Worm (Caenorhabditis elegans) whole organism, mixed stage, embryonic: ENCODE results near the gene F22F4.9.

Experiments used
- bed-3 ChIP-seq: fragments of 200-800 bp; sonication (Bioruptor generic); optimal IDR thresholded peaks from 3 replicates; lab custom pipeline; 2018; ENCODE audit warnings: mild to moderate bottlenecking, missing genetic modification characterization, moderate library complexity, missing compliant biosample characterization
- ceh-43 ChIP-seq: fragments of 200-800 bp; sonication (Bioruptor generic); optimal IDR thresholded peaks from 2 replicates; lab custom pipeline; 2018; ENCODE audit warnings: mild to moderate bottlenecking, missing genetic modification characterization, moderate library complexity, missing compliant biosample characterization
- ces-1 ChIP-seq: fragments of 150-350 bp; optimal IDR thresholded peaks from 2 replicates; lab custom pipeline; 2014; ENCODE audit warnings: missing biosample characterization, missing genetic modification reagents, missing genetic modification characterization
- elt-3 ChIP-seq: fragments of 150-350 bp; optimal IDR thresholded peaks from 2 replicates; lab custom pipeline; 2014; ENCODE audit warnings: missing biosample characterization, missing genetic modification characterization
- lin-13 ChIP-seq: fragments of 150-350 bp; optimal IDR thresholded peaks from 2 replicates; lab custom pipeline; 2014; ENCODE audit warnings: missing biosample characterization, missing genetic modification characterization
- nhr-12 ChIP-seq: fragments of 150-350 bp; optimal IDR thresholded peaks from 2 replicates; lab custom pipeline; 2014; ENCODE audit warnings: missing biosample characterization, missing genetic modification characterization
- nhr-237 ChIP-seq: fragments of 150-350 bp; optimal IDR thresholded peaks from 2 replicates; lab custom pipeline; 2014; ENCODE audit warnings: missing biosample characterization, missing genetic modification characterization
- nhr-28 ChIP-seq: fragments of 150-350 bp; optimal IDR thresholded peaks from 2 replicates; lab custom pipeline; 2014; ENCODE audit warnings: missing biosample characterization, missing genetic modification characterization
- unc-39 ChIP-seq: fragments of 150-350 bp; optimal IDR thresholded peaks from 2 replicates; lab custom pipeline; 2014; ENCODE audit warnings: missing biosample characterization, missing genetic modification characterization
- unc-62 ChIP-seq: fragments of 150-350 bp; optimal IDR thresholded peaks from 2 replicates; lab custom pipeline; 2014; ENCODE audit warnings: missing biosample characterization, missing genetic modification reagents, missing genetic modification characterization

- no peak for TF ChIP-seq nhr-12
- TF ChIP-seq elt-3 = no peak
- TF ChIP-seq nhr-28 (tag; lab: Kevin White, UChicago) = no peak
- TF ChIP-seq nhr-237 = no peak
- no peak for TF ChIP-seq unc-62
- TF ChIP-seq lin-13 (tag; lab: Kevin White, UChicago) = no peak
- no peak for TF ChIP-seq ceh-43
- no peak for TF ChIP-seq unc-39
- TF ChIP-seq ces-1 (GFP tag; lab: Kevin White, UChicago) = no peak
- TF ChIP-seq bed-3 (GFP tag; lab: Kevin White, UChicago) = no peak
Measured at ce11 chrX:6002479-6002878, 3.2 kb upstream of the F22F4.9 start.
